Fruit fly (Drosophila melanogaster) whole organism, embryonic: ENCODE measurements around the gene CG8952.

Experiments used
- Fer3 ChIP-seq: fragments of 200-800 bp; sonication (Bioruptor generic); optimal IDR thresholded peaks from 2 replicates; lab custom pipeline; 2018; ENCODE audit warnings: missing biosample characterization, mild to moderate bottlenecking, missing genetic modification characterization, moderate library complexity
- Gsc ChIP-seq: fragments of 200-800 bp; sonication (Bioruptor generic); IDR thresholded peaks from 2 replicates; pipeline ENCODE4 v1.3.6; 2022; ENCODE audit warnings: missing biosample characterization, missing genetic modification characterization
- Hr3 ChIP-seq: fragments of 200-800 bp; sonication (Bioruptor generic); optimal IDR thresholded peaks from 3 replicates; lab custom pipeline; 2016; ENCODE audit warnings: missing biosample characterization, missing genetic modification characterization
- Optix ChIP-seq: fragments of 200-800 bp; sonication (Bioruptor generic); IDR thresholded peaks from 3 replicates; pipeline ENCODE4 v1.3.6; 2022; ENCODE audit warnings: missing biosample characterization, missing genetic modification characterization
- lab ChIP-seq: fragments of 200-800 bp; sonication (Bioruptor generic); optimal IDR thresholded peaks from 3 replicates; lab custom pipeline; 2017; ENCODE audit warnings: missing biosample characterization, missing genetic modification characterization, mild to moderate bottlenecking, moderate library complexity, missing genetic modification reagents

- TF ChIP-seq Hr3 (GFP tag; lab: Kevin White, UChicago) = no peak
- TF ChIP-seq Fer3 (tag; lab: Kevin White, UChicago) = no peak
- TF ChIP-seq Optix = no peak
- no peak for TF ChIP-seq lab (GFP tag; lab: Kevin White, UChicago)
- no peak for TF ChIP-seq Gsc (GFP tag; lab: Robert Waterston, UW)
These were observed 17.4 kb upstream of the CG8952 start, which contains the start of gene Efhc1.1 for dm6 chrX:15783610-15784009.
